Worm (Caenorhabditis elegans): Measurements from ENCODE around the gene dpf-4.

- TF ChIP-seq hnd-1 (tag; optimal IDR thresholded peaks at IDR 0.05) (no peak), tbx-37 (GFP tag; conservative IDR thresholded peaks at IDR 0.05) (no peak), scrt-1 (GFP tag; IDR thresholded peaks at IDR 0.05) (no peak), ama-1 (optimal IDR thresholded peaks at IDR 0.05) (no peak), tra-4 (tag; optimal IDR thresholded peaks at IDR 0.05) (no peak), pes-1 (GFP tag; IDR thresholded peaks at IDR 0.05) (no peak), F13C5.2 (tag; optimal IDR thresholded peaks at IDR 0.05) (no peak), tbx-11 (GFP tag; IDR thresholded peaks at IDR 0.05) (no peak), hmg-4 (GFP tag; optimal IDR thresholded peaks at IDR 0.05) (no peak)
These were observed 24.9 kb downstream of the dpf-4 start, which contains the start of gene C28H8.5 for ce11 chrIII:5884007-5884406.

All from whole organism, early embryonic.